Worm (Caenorhabditis elegans) whole organism, mixed stage, embryonic: ENCODE results near the gene srh-216.

Experiments used
- blmp-1 ChIP-seq: fragments of 150-350 bp; optimal IDR thresholded peaks from 2 replicates; lab custom pipeline; 2014; ENCODE audit warnings: missing biosample characterization, missing genetic modification characterization
- ceh-43 ChIP-seq: fragments of 200-800 bp; sonication (Bioruptor generic); optimal IDR thresholded peaks from 2 replicates; lab custom pipeline; 2018; ENCODE audit warnings: mild to moderate bottlenecking, missing genetic modification characterization, moderate library complexity, missing compliant biosample characterization
- ceh-83 ChIP-seq: fragments of 200-800 bp; sonication (Bioruptor generic); optimal IDR thresholded peaks from 2 replicates; lab custom pipeline; 2018; ENCODE audit warnings: mild to moderate bottlenecking, missing genetic modification characterization, missing compliant biosample characterization
- ces-1 ChIP-seq: fragments of 150-350 bp; optimal IDR thresholded peaks from 2 replicates; lab custom pipeline; 2014; ENCODE audit warnings: missing biosample characterization, missing genetic modification reagents, missing genetic modification characterization
- cnd-1 ChIP-seq: fragments of 200-800 bp; sonication (Bioruptor generic); optimal IDR thresholded peaks from 2 replicates; lab custom pipeline; 2018; ENCODE audit warnings: mild to moderate bottlenecking, missing genetic modification characterization, missing compliant biosample characterization
- drap-1 ChIP-seq: fragments of 200-800 bp; sonication (Bioruptor generic); optimal IDR thresholded peaks from 3 replicates; lab custom pipeline; 2018; ENCODE audit warnings: mild to moderate bottlenecking, missing genetic modification characterization, missing compliant biosample characterization
- elt-1 ChIP-seq: sonication (generic microtip); optimal IDR thresholded peaks from 2 replicates; lab custom pipeline; 2017; ENCODE audit warnings: missing genetic modification characterization, mild to moderate bottlenecking, missing compliant biosample characterization, antibody characterized with exemption, moderate library complexity, borderline replicate concordance; ENCODE audit not compliant: insufficient read depth
- elt-3 ChIP-seq: fragments of 150-350 bp; optimal IDR thresholded peaks from 2 replicates; lab custom pipeline; 2014; ENCODE audit warnings: missing biosample characterization, missing genetic modification characterization
- flh-1 ChIP-seq: fragments of 200-800 bp; sonication (Bioruptor generic); optimal IDR thresholded peaks from 2 replicates; lab custom pipeline; 2018; ENCODE audit warnings: mild to moderate bottlenecking, missing genetic modification characterization, moderate library complexity, missing compliant biosample characterization
- ham-2 ChIP-seq: fragments of 200-800 bp; sonication (Bioruptor generic); optimal IDR thresholded peaks from 2 replicates; lab custom pipeline; 2018; ENCODE audit warnings: mild to moderate bottlenecking, missing genetic modification characterization, missing compliant biosample characterization
- hlh-1 ChIP-seq: fragments of 150-350 bp; optimal IDR thresholded peaks from 2 replicates; lab custom pipeline; 2014; ENCODE audit warnings: missing biosample characterization, missing genetic modification reagents, missing genetic modification characterization
- lin-32 ChIP-seq: fragments of 200-800 bp; sonication (Bioruptor generic); optimal IDR thresholded peaks from 2 replicates; lab custom pipeline; 2018; ENCODE audit warnings: mild to moderate bottlenecking, missing genetic modification characterization, missing compliant biosample characterization
- lsy-2 ChIP-seq: fragments of 150-350 bp; optimal IDR thresholded peaks from 2 replicates; lab custom pipeline; 2014; ENCODE audit warnings: missing biosample characterization, missing genetic modification characterization
- mab-5 ChIP-seq: fragments of 150-350 bp; optimal IDR thresholded peaks from 2 replicates; lab custom pipeline; 2014; ENCODE audit warnings: missing biosample characterization, missing genetic modification characterization
- mep-1 ChIP-seq: fragments of 150-350 bp; optimal IDR thresholded peaks from 2 replicates; lab custom pipeline; 2017; ENCODE audit warnings: missing biosample characterization, missing genetic modification reagents, missing genetic modification characterization, inconsistent platforms
- mls-2 ChIP-seq: sonication (generic microtip); optimal IDR thresholded peaks from 2 replicates; lab custom pipeline; 2016; ENCODE audit warnings: mild to moderate bottlenecking, missing genetic modification characterization, moderate library complexity, missing compliant biosample characterization
- nhr-237 ChIP-seq: fragments of 150-350 bp; optimal IDR thresholded peaks from 2 replicates; lab custom pipeline; 2014; ENCODE audit warnings: missing biosample characterization, missing genetic modification characterization
- nhr-28 ChIP-seq: fragments of 150-350 bp; optimal IDR thresholded peaks from 2 replicates; lab custom pipeline; 2014; ENCODE audit warnings: missing biosample characterization, missing genetic modification characterization
- pha-4 ChIP-seq: fragments of 150-350 bp; optimal IDR thresholded peaks from 2 replicates; lab custom pipeline; 2018; ENCODE audit warnings: missing biosample characterization, missing genetic modification reagents, missing genetic modification characterization
- snpc-4 ChIP-seq: fragments of 150-350 bp; optimal IDR thresholded peaks from 2 replicates; lab custom pipeline; 2014; ENCODE audit warnings: missing biosample characterization, missing genetic modification characterization
- sptf-1 ChIP-seq: sonication (generic microtip); optimal IDR thresholded peaks from 2 replicates; lab custom pipeline; 2017; ENCODE audit warnings: mild to moderate bottlenecking, missing genetic modification characterization, moderate library complexity, missing compliant biosample characterization
- tbx-8 ChIP-seq: fragments of 200-800 bp; sonication (Bioruptor generic); optimal IDR thresholded peaks from 2 replicates; lab custom pipeline; 2018; ENCODE audit warnings: mild to moderate bottlenecking, missing genetic modification characterization, moderate library complexity, missing compliant biosample characterization
- unc-120 ChIP-seq: sonication (generic microtip); optimal IDR thresholded peaks from 2 replicates; lab custom pipeline; 2017; ENCODE audit warnings: missing genetic modification characterization, missing compliant biosample characterization; ENCODE audit not compliant: poor library complexity, severe bottlenecking
- unc-39 ChIP-seq: fragments of 150-350 bp; optimal IDR thresholded peaks from 2 replicates; lab custom pipeline; 2014; ENCODE audit warnings: missing biosample characterization, missing genetic modification characterization

Gene srh-216

ce11 chrV:16861719-16862118 is 34.3 kb upstream of the srh-216 start, which contains the start of the genes clec-32 and clec-24:
Gene clec-32, minus strand, starts transcription at chrV:16861819.
Gene clec-24, plus strand, starts transcription at chrV:16862012.
- TF ChIP-seq flh-1 (GFP tag; lab: Kevin White, UChicago) (no peak), blmp-1 (tag; lab: Kevin White, UChicago) (no peak), mab-5 (tag; lab: Kevin White, UChicago) (no peak), cnd-1 (tag; lab: Kevin White, UChicago) (no peak), hlh-1 (tag; lab: Kevin White, UChicago) (no peak)

ce11 chrV:16857977-16858479 is 30.6 kb upstream of the srh-216 start, which contains the start of the genes clec-31 and clec-22:
Gene clec-31, minus strand, starts transcription at chrV:16858077.
Gene clec-22, plus strand, starts transcription at chrV:16858429.
- TF ChIP-seq mep-1 (tag; lab: Kevin White, UChicago) (no peak), unc-120 (no peak), snpc-4 (no peak), ham-2 (GFP tag; lab: Kevin White, UChicago) (no peak), flh-1 (GFP tag; lab: Kevin White, UChicago) (no peak), blmp-1 (tag; lab: Kevin White, UChicago) (no peak), unc-39 (no peak), elt-1 (tag; lab: Kevin White, UChicago) (no peak), ceh-43 (GFP tag; lab: Kevin White, UChicago) (no peak), ceh-83 (GFP tag; lab: Kevin White, UChicago) (no peak), lin-32 (GFP tag; lab: Kevin White, UChicago) (no peak), hlh-1 (tag; lab: Kevin White, UChicago) (no peak)

- TF ChIP-seq elt-3 (tag; lab: Kevin White, UChicago), result no peak
- no peak for TF ChIP-seq mab-5 (tag; lab: Kevin White, UChicago)
- TF ChIP-seq mls-2 (tag; lab: Kevin White, UChicago), result no peak
- no peak for TF ChIP-seq drap-1
- TF ChIP-seq ces-1, result no peak
- no peak for TF ChIP-seq cnd-1 (tag; lab: Kevin White, UChicago)
- no peak for TF ChIP-seq ham-2 (GFP tag; lab: Kevin White, UChicago)
- TF ChIP-seq ceh-83 (GFP tag; lab: Kevin White, UChicago), result no peak
- no peak for TF ChIP-seq sptf-1
- TF ChIP-seq mep-1 (tag; lab: Kevin White, UChicago), result no peak
Observed at ce11 chrV:16853956-16854683, 26.7 kb upstream of the srh-216 start, which contains the start of the genes clec-35 and clec-27. Gene clec-35, minus strand, starts transcription at chrV:16854056. Gene clec-27, plus strand, starts transcription at chrV:16854633.

- TF ChIP-seq pha-4 (no peak), ces-1 (no peak), elt-3 (tag; lab: Kevin White, UChicago) (no peak), ceh-43 (GFP tag; lab: Kevin White, UChicago) (no peak)
Observed at ce11 chrV:16852002-16852401, 24.6 kb upstream of the srh-216 start, which contains the start of gene clec-37. Gene clec-37, minus strand, starts transcription at chrV:16852102.

- no peak for TF ChIP-seq hlh-1 (tag; lab: Kevin White, UChicago)
- no peak for TF ChIP-seq sptf-1
- no peak for TF ChIP-seq blmp-1 (tag; lab: Kevin White, UChicago)
- no peak for TF ChIP-seq nhr-237 (tag; lab: Kevin White, UChicago)
- TF ChIP-seq tbx-8, result no peak
- no peak for TF ChIP-seq flh-1 (GFP tag; lab: Kevin White, UChicago)
- TF ChIP-seq elt-1 (tag; lab: Kevin White, UChicago), result no peak
- no peak for TF ChIP-seq nhr-28 (tag; lab: Kevin White, UChicago)
Observed at ce11 chrV:16848498-16848897, 21.1 kb upstream of the srh-216 start, which contains the start of the genes clec-36 and clec-26. Gene clec-36, minus strand, starts transcription at chrV:16848598. Gene clec-26, plus strand, starts transcription at chrV:16848611.

- TF ChIP-seq elt-3 (tag; lab: Kevin White, UChicago) (no peak), tbx-8 (no peak), ceh-43 (GFP tag; lab: Kevin White, UChicago) (no peak), nhr-28 (tag; lab: Kevin White, UChicago) (no peak), lsy-2 (tag; lab: Kevin White, UChicago) (no peak), pha-4 (no peak), ceh-83 (GFP tag; lab: Kevin White, UChicago) (no peak)
Observed at ce11 chrV:16842941-16843340, 15.6 kb upstream of the srh-216 start, which contains the start of gene clec-25. Gene clec-25, plus strand, starts transcription at chrV:16843241.
